Worm (Caenorhabditis elegans): ENCODE data around the gene F55C12.4.

The F55C12.4 gene

ce11 chrII:5865405-5866308 lies 7.4 kb upstream of the F55C12.4 start, which contains the start of gene F55C12.19:
Gene F55C12.19 (plus strand): TSS chrII:5866139.
- TF ChIP-seq ces-1 (GFP tag; optimal IDR thresholded peaks at IDR 0.05) = no peak

ce11 chrII:5863893-5864292 lies 5.7 kb upstream of the F55C12.4 start, which contains the start of gene tag-234:
Gene tag-234 (plus strand): TSS chrII:5864193.
- TF ChIP-seq snpc-4 (tag; optimal IDR thresholded peaks at IDR 0.05) (no peak), elt-3 (tag; optimal IDR thresholded peaks at IDR 0.05) (no peak), tbx-8 (GFP tag; optimal IDR thresholded peaks at IDR 0.05) (no peak), M03D4.4 (tag; optimal IDR thresholded peaks at IDR 0.05) (no peak), flh-1 (GFP tag; optimal IDR thresholded peaks at IDR 0.05) (no peak), ztf-11 (tag; optimal IDR thresholded peaks at IDR 0.05) (no peak), ceh-83 (GFP tag; optimal IDR thresholded peaks at IDR 0.05) (no peak), ces-1 (GFP tag; optimal IDR thresholded peaks at IDR 0.05) (no peak), pha-4 (tag; optimal IDR thresholded peaks at IDR 0.05) (no peak), ham-2 (GFP tag; optimal IDR thresholded peaks at IDR 0.05) (no peak), zip-8 (tag; optimal IDR thresholded peaks at IDR 0.05) (no peak)

- TF ChIP-seq mab-5 (tag; optimal IDR thresholded peaks at IDR 0.05) (no peak), mep-1 (tag; optimal IDR thresholded peaks at IDR 0.05) (no peak), ceh-39 (tag; optimal IDR thresholded peaks at IDR 0.05) (no peak), nhr-2 (tag; optimal IDR thresholded peaks at IDR 0.05) (no peak), snpc-4 (tag; optimal IDR thresholded peaks at IDR 0.05) (no peak), ham-2 (GFP tag; optimal IDR thresholded peaks at IDR 0.05) (no peak), mls-2 (tag; optimal IDR thresholded peaks at IDR 0.05) (no peak), nhr-12 (tag; optimal IDR thresholded peaks at IDR 0.05) (no peak), flh-1 (GFP tag; optimal IDR thresholded peaks at IDR 0.05) (no peak), cnd-1 (tag; optimal IDR thresholded peaks at IDR 0.05) (no peak)
These were observed 2.4 kb upstream of the F55C12.4 start for ce11 chrII:5860621-5861020.

- TF ChIP-seq hlh-1 (tag; optimal IDR thresholded peaks at IDR 0.05) = no peak
- TF ChIP-seq flh-1 (GFP tag; optimal IDR thresholded peaks at IDR 0.05) = no peak
These were observed 4.1 kb downstream of the F55C12.4 start, which contains the start of gene H41C03.1 for ce11 chrII:5854122-5854521. Gene H41C03.1 (plus strand): TSS chrII:5854422.

ce11 chrII:5853261-5853660 lies 5.0 kb downstream of the F55C12.4 start:
- TF ChIP-seq ham-2 (GFP tag; optimal IDR thresholded peaks at IDR 0.05) (peak; percentile 51), lin-13 (tag; optimal IDR thresholded peaks at IDR 0.05) (no peak), ceh-43 (GFP tag; optimal IDR thresholded peaks at IDR 0.05) (no peak), lin-32 (GFP tag; optimal IDR thresholded peaks at IDR 0.05) (no peak), elt-3 (tag; optimal IDR thresholded peaks at IDR 0.05) (peak; percentile 44), cnd-1 (tag; optimal IDR thresholded peaks at IDR 0.05) (no peak)

ce11 chrII:5852007-5852406 lies 6.2 kb downstream of the F55C12.4 start, which contains the start of gene H41C03.2:
Gene H41C03.2 (minus strand): TSS chrII:5852107.
- no peak for TF ChIP-seq lin-13 (tag; optimal IDR thresholded peaks at IDR 0.05)

- TF ChIP-seq lin-32 (GFP tag; optimal IDR thresholded peaks at IDR 0.05) = no peak
- TF ChIP-seq mab-5 (tag; optimal IDR thresholded peaks at IDR 0.05) = no peak
- TF ChIP-seq M03D4.4 (tag; optimal IDR thresholded peaks at IDR 0.05) = no peak
- no peak for TF ChIP-seq ztf-11 (tag; optimal IDR thresholded peaks at IDR 0.05)
- no peak for TF ChIP-seq unc-62 (GFP tag; optimal IDR thresholded peaks at IDR 0.05)
- TF ChIP-seq ceh-43 (GFP tag; optimal IDR thresholded peaks at IDR 0.05) = no peak
- TF ChIP-seq elt-3 (tag; optimal IDR thresholded peaks at IDR 0.05) = no peak
- no peak for TF ChIP-seq nhr-12 (tag; optimal IDR thresholded peaks at IDR 0.05)
- no peak for TF ChIP-seq nhr-76 (tag; optimal IDR thresholded peaks at IDR 0.05)
These were observed 12.0 kb downstream of the F55C12.4 start for ce11 chrII:5846181-5846580.

- TF ChIP-seq flh-1 (GFP tag; optimal IDR thresholded peaks at IDR 0.05) (no peak), drap-1 (GFP tag; optimal IDR thresholded peaks at IDR 0.05) (no peak), zip-8 (tag; optimal IDR thresholded peaks at IDR 0.05) (no peak), ztf-11 (tag; optimal IDR thresholded peaks at IDR 0.05) (no peak), blmp-1 (tag; optimal IDR thresholded peaks at IDR 0.05) (no peak), lin-32 (GFP tag; optimal IDR thresholded peaks at IDR 0.05) (no peak), ceh-39 (tag; optimal IDR thresholded peaks at IDR 0.05) (no peak), hlh-1 (tag; optimal IDR thresholded peaks at IDR 0.05) (no peak), pha-4 (tag; optimal IDR thresholded peaks at IDR 0.05) (no peak), elt-1 (tag; optimal IDR thresholded peaks at IDR 0.05; ENCODE audit: borderline replicate concordance, insufficient read depth) (no peak), tbx-8 (GFP tag; optimal IDR thresholded peaks at IDR 0.05) (no peak), M03D4.4 (tag; optimal IDR thresholded peaks at IDR 0.05) (no peak), ham-2 (GFP tag; optimal IDR thresholded peaks at IDR 0.05) (no peak), nhr-76 (tag; optimal IDR thresholded peaks at IDR 0.05) (no peak), unc-120 (tag; optimal IDR thresholded peaks at IDR 0.05; ENCODE audit: poor library complexity, severe bottlenecking) (no peak), bed-3 (GFP tag; optimal IDR thresholded peaks at IDR 0.05) (no peak), cnd-1 (tag; optimal IDR thresholded peaks at IDR 0.05) (no peak), mab-5 (tag; optimal IDR thresholded peaks at IDR 0.05) (no peak), elt-3 (tag; optimal IDR thresholded peaks at IDR 0.05) (no peak)
These were observed 12.8 kb downstream of the F55C12.4 start, which contains the start of the genes ZK1248.17 and H41C03.3 for ce11 chrII:5845441-5845840. Gene ZK1248.17 (minus strand): TSS chrII:5845541. Gene H41C03.3 (plus strand): TSS chrII:5845777.
